Worm (Caenorhabditis elegans) whole organism, mixed stage, embryonic: ENCODE measurements around the gene R09D1.14.
"Not testable (repeated sequence)": the region's sequence is repeated elsewhere in the genome, so short reads cannot be mapped to it uniquely, and the experiment has no call there.

ENCODE experiments used
- drap-1 ChIP-seq: fragments of 200-800 bp; sonication (Bioruptor generic); optimal IDR thresholded peaks from 3 replicates; lab custom pipeline; 2018; ENCODE audit warnings: mild to moderate bottlenecking, missing genetic modification characterization, missing compliant biosample characterization
- nhr-12 ChIP-seq: fragments of 150-350 bp; optimal IDR thresholded peaks from 2 replicates; lab custom pipeline; 2014; ENCODE audit warnings: missing biosample characterization, missing genetic modification characterization
- nhr-2 ChIP-seq: fragments of 150-350 bp; optimal IDR thresholded peaks from 2 replicates; lab custom pipeline; 2014; ENCODE audit warnings: missing biosample characterization, missing genetic modification characterization
- nhr-237 ChIP-seq: fragments of 150-350 bp; optimal IDR thresholded peaks from 2 replicates; lab custom pipeline; 2014; ENCODE audit warnings: missing biosample characterization, missing genetic modification characterization
- pha-4 ChIP-seq: fragments of 150-350 bp; optimal IDR thresholded peaks from 2 replicates; lab custom pipeline; 2018; ENCODE audit warnings: missing biosample characterization, missing genetic modification reagents, missing genetic modification characterization
- unc-39 ChIP-seq: fragments of 150-350 bp; optimal IDR thresholded peaks from 2 replicates; lab custom pipeline; 2014; ENCODE audit warnings: missing biosample characterization, missing genetic modification characterization
- unc-62 ChIP-seq: fragments of 150-350 bp; optimal IDR thresholded peaks from 2 replicates; lab custom pipeline; 2014; ENCODE audit warnings: missing biosample characterization, missing genetic modification reagents, missing genetic modification characterization

DNA sequence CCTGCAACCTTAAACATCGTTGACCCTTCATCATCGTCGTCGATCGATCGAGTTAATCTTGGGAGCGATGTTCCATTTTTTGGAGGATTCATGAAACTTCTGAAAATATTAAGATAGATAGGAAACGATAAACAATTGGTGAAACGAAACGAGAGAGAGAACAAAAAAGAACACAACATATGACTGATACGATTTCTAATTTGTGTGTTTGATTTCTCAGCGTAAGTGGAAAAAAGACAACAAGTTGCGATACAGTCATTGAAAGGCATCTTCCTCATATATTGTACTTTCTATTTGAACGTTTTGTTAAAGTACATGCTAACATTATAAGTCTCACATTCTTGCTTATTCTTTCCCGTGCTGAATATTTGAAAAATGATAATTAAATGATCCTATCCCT is 7.2 kb downstream of the R09D1.14 start, which contains the start of gene R09D1.12:
- not testable (repeated sequence) for TF ChIP-seq pha-4 (tag; lab: Kevin White, UChicago); nhr-12 (tag; lab: Kevin White, UChicago); drap-1 (GFP tag; lab: Kevin White, UChicago); unc-39 (tag; lab: Kevin White, UChicago); nhr-237; unc-62 (GFP tag; lab: Kevin White, UChicago); nhr-2 (tag; lab: Kevin White, UChicago)
